Fruit fly (Drosophila melanogaster) whole organism, embryonic: Measurements from ENCODE around the gene Rab19.

Source experiments
- Atf-2 ChIP-seq: fragments of 200-800 bp; sonication (Bioruptor generic); optimal IDR thresholded peaks from 2 replicates; lab custom pipeline; 2016; ENCODE audit warnings: missing biosample characterization, missing genetic modification characterization
- B-H1 ChIP-seq: fragments of 200-800 bp; sonication (Bioruptor generic); IDR thresholded peaks from 3 replicates; pipeline ENCODE4 v1.3.6; 2022; ENCODE audit warnings: missing biosample characterization, missing genetic modification characterization
- Bdp1 ChIP-seq: fragments of 200-800 bp; sonication (Bioruptor generic); optimal IDR thresholded peaks from 3 replicates; lab custom pipeline; 2016; ENCODE audit warnings: missing biosample characterization, missing genetic modification characterization
- CG10979 ChIP-seq: fragments of 200-800 bp; sonication (Bioruptor generic); optimal IDR thresholded peaks from 2 replicates; lab custom pipeline; 2018; ENCODE audit warnings: missing biosample characterization, mild to moderate bottlenecking, missing genetic modification characterization, moderate library complexity
- CG11695 ChIP-seq: fragments of 200-800 bp; sonication (Bioruptor generic); IDR thresholded peaks from 3 replicates; pipeline ENCODE4 v1.3.6; 2022; ENCODE audit warnings: missing biosample characterization, missing genetic modification characterization
- CG11696 ChIP-seq: fragments of 200-800 bp; sonication (Bioruptor generic); IDR thresholded peaks from 2 replicates; pipeline ENCODE4 v1.3.6; 2022; ENCODE audit warnings: missing biosample characterization, missing genetic modification characterization
- CG13123 ChIP-seq: fragments of 200-800 bp; sonication (Bioruptor generic); optimal IDR thresholded peaks from 2 replicates; lab custom pipeline; 2016; ENCODE audit warnings: missing biosample characterization, missing genetic modification characterization
- CG13296 ChIP-seq: fragments of 200-800 bp; sonication (Bioruptor generic); optimal IDR thresholded peaks from 3 replicates; lab custom pipeline; 2018; ENCODE audit warnings: missing biosample characterization, mild to moderate bottlenecking, missing genetic modification characterization
- CG1602 ChIP-seq: fragments of 200-800 bp; sonication (Bioruptor generic); optimal IDR thresholded peaks from 3 replicates; lab custom pipeline; 2016; ENCODE audit warnings: missing biosample characterization, missing genetic modification characterization
- CG1603 ChIP-seq: fragments of 200-800 bp; sonication (Bioruptor generic); optimal IDR thresholded peaks from 2 replicates; lab custom pipeline; 2019; ENCODE audit warnings: missing biosample characterization, mild to moderate bottlenecking, missing genetic modification characterization, moderate library complexity
- CG18764 ChIP-seq: fragments of 200-800 bp; sonication (Bioruptor generic); optimal IDR thresholded peaks from 3 replicates; lab custom pipeline; 2016; ENCODE audit warnings: missing biosample characterization, missing genetic modification characterization
- CG2889 ChIP-seq: fragments of 200-800 bp; sonication (Bioruptor generic); IDR thresholded peaks from 3 replicates; pipeline ENCODE4 v1.3.6; 2022; ENCODE audit warnings: missing biosample characterization, missing genetic modification characterization
- CG32767 ChIP-seq: fragments of 200-800 bp; sonication (Bioruptor generic); IDR thresholded peaks from 2 replicates; pipeline ENCODE4 v1.3.6; 2022; ENCODE audit warnings: missing biosample characterization, missing genetic modification characterization
- CG4424 ChIP-seq: fragments of 200-800 bp; sonication (Bioruptor generic); optimal IDR thresholded peaks from 3 replicates; lab custom pipeline; 2016; ENCODE audit warnings: missing biosample characterization, missing genetic modification characterization
- CG4617 ChIP-seq: fragments of 200-800 bp; sonication (Bioruptor generic); optimal IDR thresholded peaks from 3 replicates; lab custom pipeline; 2016; ENCODE audit warnings: missing biosample characterization, missing genetic modification characterization, borderline replicate concordance
- CG8924 ChIP-seq: fragments of 200-800 bp; optimal IDR thresholded peaks from 3 replicates; lab custom pipeline; 2019; ENCODE audit warnings: missing biosample characterization, mild to moderate bottlenecking, missing genetic modification characterization, moderate library complexity
- CG9215 ChIP-seq: fragments of 200-800 bp; sonication (Bioruptor generic); IDR thresholded peaks from 2 replicates; pipeline ENCODE4 v1.3.6; 2022; ENCODE audit warnings: missing biosample characterization, missing genetic modification characterization
- CG9437 ChIP-seq: fragments of 200-800 bp; sonication (Bioruptor generic); optimal IDR thresholded peaks from 2 replicates; lab custom pipeline; 2018; ENCODE audit warnings: missing biosample characterization, mild to moderate bottlenecking, missing genetic modification characterization
- Dbx ChIP-seq: fragments of 200-800 bp; sonication (Bioruptor generic); IDR thresholded peaks from 3 replicates; pipeline ENCODE4 v1.3.6; 2022; ENCODE audit warnings: missing biosample characterization, missing genetic modification characterization
- Dfd ChIP-seq, 2 experiments: fragments of >200 bp; optimal IDR thresholded peaks; 2 replicates each; lab custom pipeline; 2017; ENCODE audit warnings: missing biosample characterization in 2 of 2, missing genetic modification characterization in 2 of 2
- Hr39 ChIP-seq: fragments of >200 bp; optimal IDR thresholded peaks from 2 replicates; lab custom pipeline; 2017
- Lpt ChIP-seq: fragments of >200 bp; optimal IDR thresholded peaks from 2 replicates; lab custom pipeline; 2018; ENCODE audit warnings: missing biosample characterization, missing genetic modification characterization
- Max ChIP-seq: fragments of 200-800 bp; sonication (Bioruptor generic); optimal IDR thresholded peaks from 2 replicates; lab custom pipeline; 2016; ENCODE audit warnings: missing biosample characterization, mild to moderate bottlenecking, missing genetic modification characterization
- Meics ChIP-seq: fragments of 200-800 bp; sonication (Bioruptor generic); optimal IDR thresholded peaks from 2 replicates; lab custom pipeline; 2017; ENCODE audit warnings: missing biosample characterization, mild to moderate bottlenecking, missing genetic modification characterization
- Nf-YA ChIP-seq: fragments of 200-800 bp; sonication (Bioruptor generic); IDR thresholded peaks from 2 replicates; pipeline ENCODE4 v1.3.6; 2022; ENCODE audit warnings: missing biosample characterization, missing genetic modification characterization
- Rx ChIP-seq: fragments of 200-800 bp; sonication (Bioruptor generic); IDR thresholded peaks from 2 replicates; pipeline ENCODE4 v1.3.6; 2022; ENCODE audit warnings: missing biosample characterization, missing genetic modification characterization
- Sox100B ChIP-seq: fragments of 200-800 bp; sonication (Bioruptor generic); optimal IDR thresholded peaks from 3 replicates; lab custom pipeline; 2018; ENCODE audit warnings: missing biosample characterization, mild to moderate bottlenecking, missing genetic modification characterization
- Sox102F ChIP-seq: fragments of 200-800 bp; sonication (Bioruptor generic); optimal IDR thresholded peaks from 2 replicates; lab custom pipeline; 2018; ENCODE audit warnings: missing biosample characterization, mild to moderate bottlenecking, missing genetic modification characterization, moderate library complexity
- Tbp ChIP-seq: fragments of >200 bp; optimal IDR thresholded peaks from 2 replicates; lab custom pipeline; 2018; ENCODE audit warnings: missing biosample characterization, missing genetic modification characterization
- Vsx1 ChIP-seq: fragments of 200-800 bp; sonication (Bioruptor generic); optimal IDR thresholded peaks from 2 replicates; lab custom pipeline; 2017; ENCODE audit warnings: missing biosample characterization, mild to moderate bottlenecking, missing genetic modification characterization, missing genetic modification reagents
- ato ChIP-seq: fragments of 200-800 bp; sonication (Bioruptor generic); IDR thresholded peaks from 2 replicates; pipeline ENCODE4 v1.3.6; 2022; ENCODE audit warnings: missing biosample characterization, missing genetic modification characterization; ENCODE audit not compliant: partially characterized antibody
- bbx ChIP-seq: fragments of 200-800 bp; sonication (Bioruptor generic); IDR thresholded peaks from 2 replicates; pipeline ENCODE4 v1.3.6; 2022; ENCODE audit warnings: missing biosample characterization, missing genetic modification characterization; ENCODE audit not compliant: partially characterized antibody
- caup ChIP-seq: fragments of 200-800 bp; sonication (Bioruptor generic); optimal IDR thresholded peaks from 3 replicates; lab custom pipeline; 2017; ENCODE audit warnings: missing biosample characterization, mild to moderate bottlenecking, missing genetic modification characterization, moderate library complexity; ENCODE audit not compliant: severe bottlenecking
- cg ChIP-seq: fragments of 200-800 bp; sonication (Bioruptor generic); optimal IDR thresholded peaks from 3 replicates; lab custom pipeline; 2019; ENCODE audit warnings: missing biosample characterization, mild to moderate bottlenecking, missing genetic modification characterization, moderate library complexity
- chif ChIP-seq, 2 experiments: fragments of 200-800 bp; sonication (Bioruptor generic); optimal IDR thresholded peaks; 3 replicates each; lab custom pipeline; 2016; ENCODE audit warnings: missing biosample characterization in 2 of 2, missing genetic modification characterization in 2 of 2
- crol ChIP-seq: fragments of 200-800 bp; sonication (Bioruptor generic); IDR thresholded peaks from 2 replicates; pipeline ENCODE4 v1.3.6; 2022; ENCODE audit warnings: missing biosample characterization, missing genetic modification characterization
- fd102C ChIP-seq: fragments of 200-800 bp; sonication (Bioruptor generic); optimal IDR thresholded peaks from 2 replicates; lab custom pipeline; 2018; ENCODE audit warnings: missing biosample characterization, mild to moderate bottlenecking, missing genetic modification characterization, moderate library complexity
- gsb ChIP-seq: fragments of 200-800 bp; sonication (Bioruptor generic); IDR thresholded peaks from 2 replicates; pipeline ENCODE4 v1.3.6; 2022; ENCODE audit warnings: missing biosample characterization, missing genetic modification characterization
- kay ChIP-seq: fragments of 200-800 bp; sonication (Bioruptor generic); optimal IDR thresholded peaks from 2 replicates; lab custom pipeline; 2016; ENCODE audit warnings: missing biosample characterization, missing genetic modification characterization
- lov ChIP-seq, 2 experiments: fragments of 200-800 bp in 1 of 2; fragments of >200 bp in 1 of 2; sonication (Bioruptor generic) in 1 of 2; IDR thresholded peaks in 1 of 2; optimal IDR thresholded peaks in 1 of 2; 2 replicates in 1 of 2; 3 replicates in 1 of 2; pipeline versions ENCODE4 v1.3.6 to Lab custom; 2017 to 2022; ENCODE audit warnings: missing biosample characterization in 1 of 2, missing genetic modification characterization in 1 of 2
- pnt ChIP-seq: fragments of 200-800 bp; sonication (Bioruptor generic); optimal IDR thresholded peaks from 3 replicates; lab custom pipeline; 2016; ENCODE audit warnings: missing biosample characterization, missing genetic modification characterization
- repo ChIP-seq: fragments of 200-800 bp; sonication (Bioruptor generic); optimal IDR thresholded peaks from 2 replicates; lab custom pipeline; 2016; ENCODE audit warnings: missing biosample characterization, missing genetic modification characterization
- shn ChIP-seq: fragments of 200-800 bp; sonication (Bioruptor generic); optimal IDR thresholded peaks from 3 replicates; lab custom pipeline; 2016; ENCODE audit warnings: missing biosample characterization, missing genetic modification characterization
- so ChIP-seq: fragments of 200-800 bp; sonication (Bioruptor generic); IDR thresholded peaks from 3 replicates; pipeline ENCODE4 v1.3.6; 2022; ENCODE audit warnings: missing biosample characterization, missing genetic modification characterization
- tin ChIP-seq: fragments of 200-800 bp; sonication (Bioruptor generic); optimal IDR thresholded peaks from 3 replicates; lab custom pipeline; 2016; ENCODE audit warnings: missing biosample characterization, missing genetic modification characterization
- tio ChIP-seq: fragments of 200-800 bp; sonication (Bioruptor generic); optimal IDR thresholded peaks from 2 replicates; lab custom pipeline; 2017; ENCODE audit warnings: missing biosample characterization, missing genetic modification characterization, inconsistent platforms
- trh ChIP-seq: fragments of 200-800 bp; sonication (Bioruptor generic); optimal IDR thresholded peaks from 2 replicates; lab custom pipeline; 2016; ENCODE audit warnings: missing biosample characterization, missing genetic modification characterization
- ttk ChIP-seq: fragments of 200-800 bp; sonication (Bioruptor generic); IDR thresholded peaks from 2 replicates; pipeline ENCODE4 v2.1.2; 2022; ENCODE audit warnings: missing biosample characterization, missing genetic modification characterization
- wor ChIP-seq: fragments of 200-800 bp; sonication (Bioruptor generic); IDR thresholded peaks from 2 replicates; pipeline ENCODE4 v1.3.6; 2022; ENCODE audit warnings: missing biosample characterization, missing genetic modification characterization

The Rab19 gene

dm6 chr3L:8289336-8290258, 7.2 kb upstream of the Rab19 start, which contains the start of gene cert (continued):
- TF ChIP-seq CG4617 (GFP tag; lab: Kevin White, UChicago) (peak; percentile 37), pnt (GFP tag; lab: Kevin White, UChicago) (no peak), Atf-2 (no peak), CG1602 (GFP tag; lab: Kevin White, UChicago) (no peak), CG4424 (peak; percentile 43), Vsx1 (GFP tag; lab: Kevin White, UChicago) (no peak), repo (GFP tag; lab: Kevin White, UChicago) (no peak), Dbx (GFP tag; lab: Robert Waterston, UW) (peak; percentile 36; the same call in 1 of the 3 replicates), crol (GFP tag; lab: Robert Waterston, UW) (no peak), CG2889 (GFP tag; lab: Robert Waterston, UW) (no peak), wor (no peak), Meics (GFP tag; lab: Kevin White, UChicago) (peak; percentile 2), CG10979 (no peak), Tbp (no peak), CG9437 (no peak), bbx (GFP tag; lab: Robert Waterston, UW) (peak; percentile 82), CG1603 (tag; lab: Kevin White, UChicago) (peak; percentile 38), Rx (no peak), caup (no peak), CG18764 (GFP tag; lab: Kevin White, UChicago) (no peak), Lpt (no peak), trh (GFP tag; lab: Kevin White, UChicago) (no peak), Bdp1 (peak; percentile 52), gsb (GFP tag; lab: Robert Waterston, UW) (no peak), CG9215 (GFP tag; lab: Robert Waterston, UW) (no peak), CG11696 (no peak), CG8924 (no peak), Hr39 (no peak), Sox102F (GFP tag; lab: Kevin White, UChicago) (no peak), shn (GFP tag; lab: Kevin White, UChicago) (peak; percentile 29), CG11695 (GFP tag; lab: Robert Waterston, UW) (0 out of 3 replicates have a peak, but pooled peaks have one; percentile 40), B-H1 (GFP tag; lab: Robert Waterston, UW) (no peak), Nf-YA (GFP tag; lab: Robert Waterston, UW) (no peak), Max (GFP tag; lab: Kevin White, UChicago) (peak; percentile 25), chif (GFP tag; optimal IDR thresholded peaks at IDR 0.05; lab: Kevin White, UChicago) (no peak), CG13296 (GFP tag; lab: Kevin White, UChicago) (peak; percentile 8), kay (GFP tag; lab: Kevin White, UChicago) (peak; percentile 46), so (GFP tag; lab: Robert Waterston, UW) (no peak), CG13123 (GFP tag; lab: Kevin White, UChicago) (no peak), CG32767 (GFP tag; lab: Robert Waterston, UW) (no peak), Sox100B (GFP tag; lab: Kevin White, UChicago) (peak; percentile 2), ttk (GFP tag; lab: Robert Waterston, UW) (no peak), Dfd (GFP tag; optimal IDR thresholded peaks at IDR 0.05; lab: Kevin White, UChicago) (no peak), lov (optimal IDR thresholded peaks at IDR 0.05; lab: Kevin White, UChicago) (no peak), lov (GFP tag; IDR thresholded peaks at IDR 0.05; lab: Robert Waterston, UW) (no peak), fd102C (GFP tag; lab: Kevin White, UChicago) (no peak), tin (peak; percentile 21), ato (peak; percentile 86), tio (no peak), cg (GFP tag; lab: Kevin White, UChicago) (no peak)
